Fruit fly (Drosophila melanogaster): Measurements from ENCODE around the gene CG13895.

CG13895 gene

dm6 chr3L:707992-708489 lies at the start of gene CG13895:
CG13895 (minus strand) TSS chr3L:708205.
- TF ChIP-seq CG6854 (GFP tag; optimal IDR thresholded peaks at IDR 0.05): peak; percentile 37
- peak; percentile 42; the same call in 1 of the 3 replicates for TF ChIP-seq eg (GFP tag; IDR thresholded peaks at IDR 0.05)
- no peak for TF ChIP-seq Blimp-1 (GFP tag; optimal IDR thresholded peaks at IDR 0.05)
- no peak for TF ChIP-seq Gug (GFP tag; IDR thresholded peaks at IDR 0.05)
- no peak for TF ChIP-seq CG11762 (GFP tag; optimal IDR thresholded peaks at IDR 0.05; ENCODE audit: insufficient read depth)
- TF ChIP-seq Hr38 (GFP tag; optimal IDR thresholded peaks at IDR 0.05): no peak
- no peak for TF ChIP-seq fd59A (GFP tag; optimal IDR thresholded peaks at IDR 0.05)
- TF ChIP-seq CG31627 (GFP tag; optimal IDR thresholded peaks at IDR 0.05): no peak
- TF ChIP-seq cyc (GFP tag; optimal IDR thresholded peaks at IDR 0.05): no peak
- TF ChIP-seq CG3032 (tag; optimal IDR thresholded peaks at IDR 0.05): no peak
- TF ChIP-seq Ets96B (tag; optimal IDR thresholded peaks at IDR 0.05): no peak
- no peak for TF ChIP-seq Eip93F (GFP tag; optimal IDR thresholded peaks at IDR 0.05)
- TF ChIP-seq acj6 (GFP tag; optimal IDR thresholded peaks at IDR 0.05): no peak
- TF ChIP-seq CG11902 (GFP tag; optimal IDR thresholded peaks at IDR 0.05): no peak
- no peak for TF ChIP-seq Lpt (GFP tag; optimal IDR thresholded peaks at IDR 0.05)
- TF ChIP-seq CG6276 (GFP tag; optimal IDR thresholded peaks at IDR 0.05): no peak
- TF ChIP-seq dsx (GFP tag; optimal IDR thresholded peaks at IDR 0.05; ENCODE audit: poor library complexity, severe bottlenecking): no peak
- TF ChIP-seq CG9139 (GFP tag; optimal IDR thresholded peaks at IDR 0.05): no peak
- no peak for TF ChIP-seq CG8319 (GFP tag; optimal IDR thresholded peaks at IDR 0.05)
- TF ChIP-seq CG6808 (GFP tag; optimal IDR thresholded peaks at IDR 0.05): peak; percentile 45
- no peak for TF ChIP-seq spab (GFP tag; optimal IDR thresholded peaks at IDR 0.05)
- TF ChIP-seq CG6163 (GFP tag; IDR thresholded peaks at IDR 0.05): no peak
- TF ChIP-seq Sox14 (GFP tag; optimal IDR thresholded peaks at IDR 0.05): no peak
- no peak for TF ChIP-seq CG11294 (GFP tag; IDR thresholded peaks at IDR 0.05)
- peak; percentile 19 for TF ChIP-seq Met (GFP tag; optimal IDR thresholded peaks at IDR 0.05)
- TF ChIP-seq fd85E (GFP tag; optimal IDR thresholded peaks at IDR 0.05): no peak
- no peak for TF ChIP-seq CG34406 (GFP tag; optimal IDR thresholded peaks at IDR 0.05)
- no peak for TF ChIP-seq CG16779 (tag; optimal IDR thresholded peaks at IDR 0.05)
- no peak for TF ChIP-seq CG4318 (GFP tag; optimal IDR thresholded peaks at IDR 0.05)
- TF ChIP-seq CG3919 (GFP tag; optimal IDR thresholded peaks at IDR 0.05): no peak
- TF ChIP-seq lz (GFP tag; optimal IDR thresholded peaks at IDR 0.05): no peak
- TF ChIP-seq CG15336 (GFP tag; IDR thresholded peaks at IDR 0.05): no peak
- no peak for TF ChIP-seq Hr39 (GFP tag; optimal IDR thresholded peaks at IDR 0.05)
- no peak for TF ChIP-seq Sox15 (GFP tag; optimal IDR thresholded peaks at IDR 0.05)
- TF ChIP-seq ss (GFP tag; optimal IDR thresholded peaks at IDR 0.05): peak; percentile 21 to 26
- TF ChIP-seq CG8119 (GFP tag; IDR thresholded peaks at IDR 0.05): peak; percentile 20; the same call in 1 of the 3 replicates
- no peak for TF ChIP-seq salr (GFP tag; optimal IDR thresholded peaks at IDR 0.05)
- TF ChIP-seq esn (GFP tag; optimal IDR thresholded peaks at IDR 0.05): no peak
- peak; percentile 70 for TF ChIP-seq Eip78C (GFP tag)
- TF ChIP-seq CG32006 (GFP tag; optimal IDR thresholded peaks at IDR 0.05): no peak
- peak; percentile 79 for TF ChIP-seq CG1621 (tag; optimal IDR thresholded peaks at IDR 0.05)
- no peak for TF ChIP-seq vri (GFP tag; optimal IDR thresholded peaks at IDR 0.05)
- TF ChIP-seq CG7368 (GFP tag; optimal IDR thresholded peaks at IDR 0.05): no peak
- TF ChIP-seq topi (GFP tag; optimal IDR thresholded peaks at IDR 0.05): no peak
- TF ChIP-seq achi (GFP tag; optimal IDR thresholded peaks at IDR 0.05): no peak
- TF ChIP-seq pdm3 (GFP tag; optimal IDR thresholded peaks at IDR 0.05): no peak
- no peak for TF ChIP-seq Hr4 (GFP tag; optimal IDR thresholded peaks at IDR 0.05)
- TF ChIP-seq dac (GFP tag; optimal IDR thresholded peaks at IDR 0.05): no peak
- TF ChIP-seq Smox (GFP tag; optimal IDR thresholded peaks at IDR 0.05): no peak
- TF ChIP-seq OdsH (GFP tag; optimal IDR thresholded peaks at IDR 0.05): no peak
- no peak for TF ChIP-seq Sox102F (GFP tag; optimal IDR thresholded peaks at IDR 0.05)
- no peak for TF ChIP-seq svp (GFP tag)
- TF ChIP-seq fkh (GFP tag; optimal IDR thresholded peaks at IDR 0.05): peak; percentile 39
